Worm (Caenorhabditis elegans): Measurements from ENCODE around the gene F42E8.1.

The F42E8.1 gene

ce11 chrV:13041666-13042065 is 20.3 kb upstream of the F42E8.1 start, which contains the start of gene scyl-1:
TSS of gene scyl-1 (minus strand) at chrV:13041721.
- no peak for TF ChIP-seq npax-4 (tag; optimal IDR thresholded peaks at IDR 0.05)
- TF ChIP-seq ceh-24 (tag; optimal IDR thresholded peaks at IDR 0.05): no peak
- TF ChIP-seq pha-4 (tag; optimal IDR thresholded peaks at IDR 0.05): no peak
- TF ChIP-seq ceh-30 (tag; optimal IDR thresholded peaks at IDR 0.05): no peak
- no peak for TF ChIP-seq lim-6 (tag; optimal IDR thresholded peaks at IDR 0.05)
- peak; percentile 68 for TF ChIP-seq unc-55 (GFP tag; optimal IDR thresholded peaks at IDR 0.05)
- TF ChIP-seq fax-1 (tag; optimal IDR thresholded peaks at IDR 0.05): no peak
- TF ChIP-seq ttx-3 (tag; optimal IDR thresholded peaks at IDR 0.05): no peak
- peak; percentile 13 for TF ChIP-seq pat-9 (tag; optimal IDR thresholded peaks at IDR 0.05)
- TF ChIP-seq nhr-232 (tag; optimal IDR thresholded peaks at IDR 0.05): no peak
- TF ChIP-seq ceh-18 (tag; optimal IDR thresholded peaks at IDR 0.05): peak; percentile 44
- TF ChIP-seq C08G9.2 (tag; optimal IDR thresholded peaks at IDR 0.05): peak; percentile 22
- no peak for TF ChIP-seq ahr-1 (tag; optimal IDR thresholded peaks at IDR 0.05)
- peak; percentile 27 for TF ChIP-seq gmeb-2 (tag; optimal IDR thresholded peaks at IDR 0.05)
- TF ChIP-seq hlh-8 (tag; optimal IDR thresholded peaks at IDR 0.05): peak; percentile 9
- no peak for TF ChIP-seq pag-3 (tag; optimal IDR thresholded peaks at IDR 0.05; ENCODE audit: borderline replicate concordance)
- no peak for TF ChIP-seq pqm-1 (tag; optimal IDR thresholded peaks at IDR 0.05)
- no peak for TF ChIP-seq ceh-2 (tag; optimal IDR thresholded peaks at IDR 0.05)
- peak; percentile 54 for TF ChIP-seq tbx-2 (tag; optimal IDR thresholded peaks at IDR 0.05)
- TF ChIP-seq syd-9 (tag; optimal IDR thresholded peaks at IDR 0.05): peak; percentile 16
- no peak for TF ChIP-seq hlh-30 (tag; optimal IDR thresholded peaks at IDR 0.05; ENCODE audit: insufficient read depth)
- TF ChIP-seq fkh-6 (tag; optimal IDR thresholded peaks at IDR 0.05): no peak
- no peak for TF ChIP-seq ceh-45 (GFP tag; IDR thresholded peaks at IDR 0.05)
- no peak for TF ChIP-seq unc-86 (tag; optimal IDR thresholded peaks at IDR 0.05)
- peak; percentile 6 for TF ChIP-seq lin-11 (tag; optimal IDR thresholded peaks at IDR 0.05)
- no peak for TF ChIP-seq F13H6.1 (tag; optimal IDR thresholded peaks at IDR 0.05)
- peak; percentile 8 for TF ChIP-seq sdc-2 (tag; optimal IDR thresholded peaks at IDR 0.05)
- TF ChIP-seq eyg-1 (tag; optimal IDR thresholded peaks at IDR 0.05): no peak
- TF ChIP-seq odd-2 (tag; optimal IDR thresholded peaks at IDR 0.05): no peak
- no peak for TF ChIP-seq ceh-6 (GFP tag; optimal IDR thresholded peaks at IDR 0.05)
- TF ChIP-seq T23F11.4 (GFP tag; optimal IDR thresholded peaks at IDR 0.05): no peak
- no peak for TF ChIP-seq ceh-22 (tag; optimal IDR thresholded peaks at IDR 0.05)
- TF ChIP-seq pros-1 (tag; optimal IDR thresholded peaks at IDR 0.05): no peak
- no peak for TF ChIP-seq hlh-15 (tag; optimal IDR thresholded peaks at IDR 0.05)
- no peak for TF ChIP-seq madf-2 (tag; optimal IDR thresholded peaks at IDR 0.05)
- no peak for TF ChIP-seq sox-2 (GFP tag; IDR thresholded peaks at IDR 0.05)
- TF ChIP-seq K09A11.1 (tag; optimal IDR thresholded peaks at IDR 0.05; ENCODE audit: insufficient read depth): no peak
- peak; percentile 32 for TF ChIP-seq sox-4 (tag; optimal IDR thresholded peaks at IDR 0.05)
- TF ChIP-seq ceh-48 (tag; optimal IDR thresholded peaks at IDR 0.05): peak; percentile 43
- peak; percentile 56 for TF ChIP-seq ceh-14 (tag; optimal IDR thresholded peaks at IDR 0.05)
- no peak for TF ChIP-seq fkh-10 (GFP tag; optimal IDR thresholded peaks at IDR 0.05)
- no peak for TF ChIP-seq unc-3 (GFP tag; conservative IDR thresholded peaks at IDR 0.05)
- TF ChIP-seq unc-3 (tag; optimal IDR thresholded peaks at IDR 0.05): no peak
- no peak for TF ChIP-seq tbx-7 (tag; optimal IDR thresholded peaks at IDR 0.05)
- TF ChIP-seq nfya-1 (tag; optimal IDR thresholded peaks at IDR 0.05): peak; percentile 65
- no peak for TF ChIP-seq che-1 (tag; optimal IDR thresholded peaks at IDR 0.05)
- no peak for TF ChIP-seq ceh-9 (tag; optimal IDR thresholded peaks at IDR 0.05)
- TF ChIP-seq unc-42 (tag; optimal IDR thresholded peaks at IDR 0.05): peak; percentile 84
- no peak for TF ChIP-seq mec-3 (tag; optimal IDR thresholded peaks at IDR 0.05; ENCODE audit: borderline replicate concordance)
- TF ChIP-seq elt-2 (tag; optimal IDR thresholded peaks at IDR 0.05): peak; percentile 57
- no peak for TF ChIP-seq Y22D7AL.16 (tag; optimal IDR thresholded peaks at IDR 0.05)
- TF ChIP-seq dve-1 (tag; optimal IDR thresholded peaks at IDR 0.05): peak; percentile 23
- no peak for TF ChIP-seq dmd-4 (tag; optimal IDR thresholded peaks at IDR 0.05; ENCODE audit: borderline replicate concordance)
- no peak for TF ChIP-seq hlh-13 (GFP tag; optimal IDR thresholded peaks at IDR 0.05)

Measured in whole organism, late embryonic.